Worm (Caenorhabditis elegans): ENCODE results near the gene Y82E9BL.6.

DNA sequence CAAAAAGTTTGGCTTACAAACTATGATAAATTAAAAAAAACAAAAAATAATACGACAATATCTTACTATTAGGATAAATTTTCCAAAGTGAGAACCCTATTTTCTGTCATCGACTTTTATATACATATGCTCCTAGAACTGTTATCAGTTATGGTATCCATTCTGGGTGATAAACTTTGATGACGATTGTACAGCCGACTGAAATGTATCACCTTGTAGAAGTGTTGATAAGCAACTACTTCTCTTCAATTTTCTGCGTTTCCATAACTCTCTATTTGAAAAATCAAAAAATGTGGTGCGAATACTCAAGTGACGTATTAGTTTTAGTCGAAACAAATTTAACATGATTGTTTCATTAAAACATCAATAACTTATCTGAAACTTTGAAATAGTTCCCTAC lies 44.4 kb upstream of the Y82E9BL.6 start:
- TF ChIP-seq lsy-2 (tag; optimal IDR thresholded peaks at IDR 0.05) (no peak), R02D3.7 (tag; optimal IDR thresholded peaks at IDR 0.05) (no peak), nhr-10 (tag; optimal IDR thresholded peaks at IDR 0.05) (no peak), aly-2 (tag; optimal IDR thresholded peaks at IDR 0.05) (no peak), unc-55 (GFP tag; optimal IDR thresholded peaks at IDR 0.05) (no peak), nhr-237 (tag; optimal IDR thresholded peaks at IDR 0.05) (no peak), snpc-4 (tag; optimal IDR thresholded peaks at IDR 0.05) (no peak), ceh-82 (tag; optimal IDR thresholded peaks at IDR 0.05) (no peak), ama-1 (optimal IDR thresholded peaks at IDR 0.05) (no peak), nhr-12 (tag; optimal IDR thresholded peaks at IDR 0.05) (no peak), lin-13 (GFP tag; optimal IDR thresholded peaks at IDR 0.05) (no peak), skn-1 (tag; optimal IDR thresholded peaks at IDR 0.05) (no peak), unc-62 (GFP tag; optimal IDR thresholded peaks at IDR 0.05) (no peak), nhr-77 (tag; optimal IDR thresholded peaks at IDR 0.05) (no peak)
